Worm (Caenorhabditis elegans) whole organism, L3 larva: ENCODE data around the gene T09A12.1.

Source experiments
- aly-2 ChIP-seq: fragments of 150-350 bp; optimal IDR thresholded peaks from 2 replicates; lab custom pipeline; 2014; ENCODE audit warnings: missing biosample characterization, missing genetic modification characterization
- daf-12 ChIP-seq: fragments of 150-350 bp; optimal IDR thresholded peaks from 2 replicates; lab custom pipeline; 2014; ENCODE audit warnings: missing biosample characterization, missing genetic modification reagents, missing genetic modification characterization
- elt-1 ChIP-seq: fragments of 150-350 bp; optimal IDR thresholded peaks from 2 replicates; lab custom pipeline; 2014; ENCODE audit warnings: missing biosample characterization, missing genetic modification characterization
- fos-1 ChIP-seq: fragments of 150-350 bp; optimal IDR thresholded peaks from 2 replicates; lab custom pipeline; 2014; ENCODE audit warnings: missing biosample characterization, missing genetic modification characterization
- lin-39 ChIP-seq: fragments of 150-350 bp; optimal IDR thresholded peaks from 2 replicates; lab custom pipeline; 2018; ENCODE audit warnings: missing biosample characterization, missing genetic modification reagents, missing genetic modification characterization
- nfya-1 ChIP-seq: sonication (generic microtip); optimal IDR thresholded peaks from 2 replicates; lab custom pipeline; 2017; ENCODE audit warnings: missing genetic modification characterization, mild to moderate bottlenecking, missing compliant biosample characterization, antibody characterized with exemption, moderate library complexity; ENCODE audit not compliant: insufficient read depth
- nhr-237 ChIP-seq: fragments of 150-350 bp; optimal IDR thresholded peaks from 2 replicates; lab custom pipeline; 2014; ENCODE audit warnings: missing biosample characterization, missing genetic modification characterization

DNA sequence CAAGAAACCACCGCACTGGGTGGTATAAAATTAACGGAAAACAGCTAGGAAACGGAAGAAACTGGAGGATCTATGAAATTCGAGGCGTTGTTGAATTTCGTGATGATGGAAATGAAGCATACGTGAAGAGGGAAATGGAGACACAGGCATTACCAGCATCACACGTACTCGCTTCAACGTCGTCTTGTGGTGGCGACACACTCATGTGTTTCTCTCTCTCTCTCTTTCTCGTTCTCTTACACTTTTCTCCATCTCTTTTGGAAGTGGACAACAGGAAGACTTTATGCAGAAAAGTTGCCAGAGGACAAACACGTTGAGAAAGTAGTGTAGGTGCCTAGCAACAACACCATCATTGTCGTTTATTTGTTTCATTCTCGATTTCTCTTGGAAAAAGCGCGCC lies 11.8 kb upstream of the T09A12.1 start:
- TF ChIP-seq elt-1 (no peak), nhr-237 (no peak), aly-2 (tag; lab: Kevin White, UChicago) (no peak), daf-12 (tag; lab: Kevin White, UChicago) (no peak), fos-1 (tag; lab: Kevin White, UChicago) (no peak), lin-39 (tag; lab: Kevin White, UChicago) (no peak), nfya-1 (peak; percentile 54)
